Fruit fly (Drosophila melanogaster): ENCODE results near the gene Hsp27.

Hsp27 gene

DNA sequence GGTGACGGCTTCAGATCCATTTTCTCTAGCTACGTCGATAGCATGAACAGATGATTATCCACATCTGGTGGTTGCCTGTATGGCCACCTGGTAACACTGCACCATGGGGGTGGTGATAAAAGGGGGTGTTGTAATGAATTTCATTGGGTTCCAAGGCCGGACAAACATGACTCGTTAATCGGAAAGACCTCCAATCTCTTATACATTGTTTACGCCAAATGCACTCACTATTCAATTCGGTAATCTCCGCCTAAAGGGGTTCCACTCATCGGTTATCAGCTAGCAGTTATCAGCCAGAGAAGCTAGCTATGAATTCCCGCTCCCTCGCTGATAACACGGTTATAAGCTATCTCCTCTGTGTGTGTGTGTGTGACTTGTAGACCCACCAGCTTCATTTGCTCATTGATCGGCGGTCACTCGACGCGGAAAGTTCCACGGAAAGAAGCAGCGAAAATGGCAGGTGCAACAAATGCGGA is 23.6 kb upstream of the Hsp27 start, which contains the start of gene Pdxk (continued):
- no peak for TF ChIP-seq CG42726 (GFP tag; IDR thresholded peaks at IDR 0.05; ENCODE audit: partially characterized antibody)
- TF ChIP-seq Hand (GFP tag; optimal IDR thresholded peaks at IDR 0.05), result no peak
- no peak for TF ChIP-seq Poxn (GFP tag; IDR thresholded peaks at IDR 0.05)
- TF ChIP-seq Mes4 (GFP tag; optimal IDR thresholded peaks at IDR 0.05), result no peak
- TF ChIP-seq CG3995 (GFP tag; optimal IDR thresholded peaks at IDR 0.05), result no peak
- no peak for TF ChIP-seq Lim3 (GFP tag; IDR thresholded peaks at IDR 0.05)
- TF ChIP-seq D19A (tag; optimal IDR thresholded peaks at IDR 0.05), result no peak
- TF ChIP-seq CG11695 (GFP tag; IDR thresholded peaks at IDR 0.05), result no peak
- TF ChIP-seq lov (optimal IDR thresholded peaks at IDR 0.05), result no peak
- TF ChIP-seq lov (GFP tag; IDR thresholded peaks at IDR 0.05), result no peak
- no peak for TF ChIP-seq Sin3A (optimal IDR thresholded peaks at IDR 0.05)
- no peak for TF ChIP-seq CG7271 (tag; optimal IDR thresholded peaks at IDR 0.05)
- TF ChIP-seq Antp (GFP tag; optimal IDR thresholded peaks at IDR 0.05), result no peak
- TF ChIP-seq kni (GFP tag; optimal IDR thresholded peaks at IDR 0.05), result peak; percentile 44
- no peak for TF ChIP-seq zfh1 (GFP tag; IDR thresholded peaks at IDR 0.05)
- no peak for TF ChIP-seq ewg (GFP tag; optimal IDR thresholded peaks at IDR 0.05)
- TF ChIP-seq CG11398 (GFP tag; optimal IDR thresholded peaks at IDR 0.05), result no peak
- no peak for TF ChIP-seq CG10462 (GFP tag; optimal IDR thresholded peaks at IDR 0.05)
- no peak for TF ChIP-seq toy (GFP tag; IDR thresholded peaks at IDR 0.05)
- TF ChIP-seq ara (GFP tag; IDR thresholded peaks at IDR 0.05), result no peak
- TF ChIP-seq CG15073 (GFP tag; optimal IDR thresholded peaks at IDR 0.05), result no peak
- peak; percentile 6 for TF ChIP-seq CG1233 (GFP tag; optimal IDR thresholded peaks at IDR 0.05)
- TF ChIP-seq Dref (GFP tag; IDR thresholded peaks at IDR 0.05), result peak; percentile 67
- TF ChIP-seq Adf1 (GFP tag; IDR thresholded peaks at IDR 0.05), result 0 out of 2 replicates have a peak, but pooled peaks have one; percentile 5
- TF ChIP-seq tio (GFP tag; optimal IDR thresholded peaks at IDR 0.05), result no peak
- no peak for TF ChIP-seq CG6272 (GFP tag; IDR thresholded peaks at IDR 0.05)
- no peak for TF ChIP-seq NfI (GFP tag; optimal IDR thresholded peaks at IDR 0.05)
- TF ChIP-seq CG12942 (GFP tag; optimal IDR thresholded peaks at IDR 0.05), result no peak
- TF ChIP-seq CG32767 (GFP tag; IDR thresholded peaks at IDR 0.05), result no peak
- peak; percentile 32 for TF ChIP-seq CG17385 (GFP tag; optimal IDR thresholded peaks at IDR 0.05)
- no peak for TF ChIP-seq sim (GFP tag; IDR thresholded peaks at IDR 0.05)
- no peak for TF ChIP-seq otp (GFP tag; IDR thresholded peaks at IDR 0.05)
- TF ChIP-seq btn (GFP tag; optimal IDR thresholded peaks at IDR 0.05), result no peak
- no peak for TF ChIP-seq ken (GFP tag; IDR thresholded peaks at IDR 0.05)
- peak; percentile 25 for TF ChIP-seq CG14710 (tag; optimal IDR thresholded peaks at IDR 0.05)
- no peak for TF ChIP-seq dimm (GFP tag; IDR thresholded peaks at IDR 0.05)
- no peak for TF ChIP-seq CG10366 (GFP tag; IDR thresholded peaks at IDR 0.05)
- TF ChIP-seq usp (GFP tag; optimal IDR thresholded peaks at IDR 0.05), result no peak
- peak; percentile 19 for TF ChIP-seq ERR (GFP tag; optimal IDR thresholded peaks at IDR 0.05)
- no peak for TF ChIP-seq Mrtf (GFP tag; IDR thresholded peaks at IDR 0.05)
- no peak for TF ChIP-seq seq (GFP tag; IDR thresholded peaks at IDR 0.05)
- no peak for TF ChIP-seq ash1 (GFP tag; optimal IDR thresholded peaks at IDR 0.05)
- 0 out of 2 replicates have a peak, but pooled peaks have one; percentile 21 for TF ChIP-seq CG31441 (GFP tag; IDR thresholded peaks at IDR 0.05)
- peak in 1 of 2 experiments; percentile 80 for TF ChIP-seq crp (GFP tag; optimal IDR thresholded peaks at IDR 0.05)
- no peak for TF ChIP-seq CG31365 (tag; optimal IDR thresholded peaks at IDR 0.05)
- no peak for TF ChIP-seq Usf (GFP tag; optimal IDR thresholded peaks at IDR 0.05)
- no peak for TF ChIP-seq CG6813 (GFP tag; optimal IDR thresholded peaks at IDR 0.05)
- TF ChIP-seq klu (GFP tag; IDR thresholded peaks at IDR 0.05), result no peak
- TF ChIP-seq CG34224 (GFP tag; IDR thresholded peaks at IDR 0.05; ENCODE audit: partially characterized antibody), result no peak
- TF ChIP-seq tna (GFP tag; IDR thresholded peaks at IDR 0.05; ENCODE audit: partially characterized antibody), result no peak
- TF ChIP-seq E2f2 (GFP tag; IDR thresholded peaks at IDR 0.05), result peak; percentile 37; the same call in 1 of the 2 replicates
- no peak for TF ChIP-seq CG12155 (GFP tag; optimal IDR thresholded peaks at IDR 0.05)
- TF ChIP-seq Atf-2 (GFP tag; optimal IDR thresholded peaks at IDR 0.05), result no peak
